Fruit fly (Drosophila melanogaster): ENCODE data around the gene CG12016.

CG12016 gene

dm6 chr3L:3319992-3320732 lies 807 bp downstream of the CG12016 start:
- TF ChIP-seq Dll (optimal IDR thresholded peaks at IDR 0.05) (no peak), psq (optimal IDR thresholded peaks at IDR 0.05) (no peak), EcR (GFP tag; optimal IDR thresholded peaks at IDR 0.05) (no peak), pan (optimal IDR thresholded peaks at IDR 0.05) (no peak), CG8478 (optimal IDR thresholded peaks at IDR 0.05) (no peak), usp (GFP tag; optimal IDR thresholded peaks at IDR 0.05) (no peak)

DNA sequence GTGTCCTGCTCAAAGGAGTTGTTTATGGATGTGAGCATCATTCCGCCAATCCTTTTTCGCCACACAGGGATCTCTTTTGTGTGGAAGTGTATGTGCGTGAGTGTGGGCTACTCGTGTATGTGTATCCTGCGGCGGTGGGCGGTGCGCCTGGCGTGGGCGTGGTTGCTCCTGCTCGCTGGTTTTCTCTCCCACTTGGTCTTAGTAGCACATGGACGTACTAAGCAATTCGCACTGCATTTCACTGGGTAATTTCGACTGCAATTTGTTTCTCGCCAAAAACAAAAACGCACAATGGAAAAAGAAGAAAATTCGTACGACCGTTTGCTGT lies 6.2 kb downstream of the CG12016 start:
- TF ChIP-seq CG8478 (optimal IDR thresholded peaks at IDR 0.05) (no peak), usp (GFP tag; optimal IDR thresholded peaks at IDR 0.05) (no peak)

dm6 chr3L:3325925-3326903 lies 6.9 kb downstream of the CG12016 start, which contains the start of gene Gtpx:
Gene Gtpx (plus strand): TSS chr3L:3326265.
- TF ChIP-seq usp (GFP tag; optimal IDR thresholded peaks at IDR 0.05) (no peak), EcR (GFP tag; optimal IDR thresholded peaks at IDR 0.05) (no peak), CG8478 (optimal IDR thresholded peaks at IDR 0.05) (no peak), Dll (optimal IDR thresholded peaks at IDR 0.05) (no peak), pan (optimal IDR thresholded peaks at IDR 0.05) (no peak), psq (optimal IDR thresholded peaks at IDR 0.05) (no peak)

DNA sequence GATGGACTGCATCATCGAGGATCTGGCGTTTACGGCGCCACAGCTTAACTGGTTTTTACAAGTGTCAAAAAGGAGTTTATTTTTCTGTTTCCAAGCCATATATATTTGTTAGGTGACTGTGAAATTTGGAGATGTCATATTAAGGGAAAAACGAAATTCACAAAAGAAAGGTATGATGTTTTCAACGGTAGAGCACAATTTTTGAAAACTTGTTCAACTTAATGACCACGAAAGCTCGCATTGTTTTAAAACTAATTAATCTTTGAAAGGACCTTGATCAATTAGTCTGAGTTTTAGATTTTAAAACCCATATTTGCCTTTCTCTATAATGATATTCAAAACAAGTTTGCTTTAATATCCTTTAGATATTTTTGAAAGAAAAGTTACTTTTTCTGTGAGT lies 9.4 kb downstream of the CG12016 start, which contains the start of gene Strip:
Gene Strip, minus strand, starts transcription at position 101 of the 400 bp plus-strand sequence.
- no peak for TF ChIP-seq EcR (GFP tag; optimal IDR thresholded peaks at IDR 0.05)
- no peak for TF ChIP-seq usp (GFP tag; optimal IDR thresholded peaks at IDR 0.05)
- no peak for TF ChIP-seq CG8478 (optimal IDR thresholded peaks at IDR 0.05)
- no peak for TF ChIP-seq psq (optimal IDR thresholded peaks at IDR 0.05)
- TF ChIP-seq Dll (optimal IDR thresholded peaks at IDR 0.05): no peak
- no peak for TF ChIP-seq pan (optimal IDR thresholded peaks at IDR 0.05)

- no peak for TF ChIP-seq usp (GFP tag; optimal IDR thresholded peaks at IDR 0.05)
- TF ChIP-seq CG8478 (optimal IDR thresholded peaks at IDR 0.05): no peak
- TF ChIP-seq EcR (GFP tag; optimal IDR thresholded peaks at IDR 0.05): no peak
- TF ChIP-seq pan (optimal IDR thresholded peaks at IDR 0.05): no peak
- TF ChIP-seq Dll (optimal IDR thresholded peaks at IDR 0.05): no peak
- no peak for TF ChIP-seq psq (optimal IDR thresholded peaks at IDR 0.05)
Observed at dm6 chr3L:3329763-3330162, 10.4 kb downstream of the CG12016 start, which contains the start of gene CG14961. Gene CG14961 (plus strand): TSS chr3L:3330063.

DNA sequence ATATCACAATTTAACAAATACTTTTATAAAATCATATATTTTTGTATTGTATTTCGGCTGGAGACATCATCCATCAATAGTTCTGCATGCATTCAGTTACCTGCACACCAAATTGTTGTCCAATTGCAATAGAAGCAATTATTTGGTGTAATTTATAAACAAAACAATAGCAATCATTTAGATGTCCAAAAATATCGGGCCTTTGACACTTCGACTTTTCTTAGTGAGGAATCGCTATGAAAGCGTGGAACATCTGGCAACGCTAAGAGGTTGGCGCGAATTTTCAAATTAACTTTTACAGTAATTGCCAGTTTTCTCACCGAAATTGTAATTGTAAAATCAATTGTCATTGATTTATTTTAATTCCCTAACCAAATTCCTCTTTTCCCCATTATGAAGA lies 15.4 kb downstream of the CG12016 start, which contains the start of gene CG14969:
Gene CG14969, minus strand, starts transcription at position 195 of the 400 bp plus-strand sequence.
- TF ChIP-seq usp (GFP tag; optimal IDR thresholded peaks at IDR 0.05): no peak
- no peak for TF ChIP-seq CG8478 (optimal IDR thresholded peaks at IDR 0.05)
- no peak for TF ChIP-seq Dll (optimal IDR thresholded peaks at IDR 0.05)
- TF ChIP-seq pan (optimal IDR thresholded peaks at IDR 0.05): no peak
- no peak for TF ChIP-seq EcR (GFP tag; optimal IDR thresholded peaks at IDR 0.05)
- no peak for TF ChIP-seq psq (optimal IDR thresholded peaks at IDR 0.05)

DNA sequence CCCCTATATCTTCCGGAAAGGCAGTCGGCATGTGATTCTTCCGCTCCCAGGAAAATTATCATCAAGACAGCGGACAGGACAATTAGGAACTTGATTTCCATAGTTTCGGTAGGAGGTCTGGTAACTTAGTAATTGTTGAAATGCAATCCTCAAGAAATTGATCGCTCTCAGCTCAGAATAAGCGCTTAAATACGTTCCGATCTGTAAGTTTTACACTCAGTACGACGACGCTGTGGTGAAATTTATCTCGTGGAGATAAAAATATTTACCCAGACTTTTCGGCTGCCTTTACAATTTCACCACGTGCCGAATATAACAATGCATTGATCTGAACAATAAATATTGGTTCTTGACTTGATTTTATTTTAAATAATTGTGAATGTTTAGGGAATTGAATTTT lies 16.3 kb downstream of the CG12016 start, which contains the start of gene Drsl1:
Gene Drsl1, minus strand, starts transcription at position 101 of the 400 bp plus-strand sequence.
- TF ChIP-seq Dll (optimal IDR thresholded peaks at IDR 0.05) (no peak), EcR (GFP tag; optimal IDR thresholded peaks at IDR 0.05) (no peak), usp (GFP tag; optimal IDR thresholded peaks at IDR 0.05) (no peak), pan (optimal IDR thresholded peaks at IDR 0.05) (no peak), psq (optimal IDR thresholded peaks at IDR 0.05) (no peak), CG8478 (optimal IDR thresholded peaks at IDR 0.05) (no peak)

dm6 chr3L:3336368-3337164 lies 17.2 kb downstream of the CG12016 start, which contains the start of the genes Drsl6 and kst:
Gene Drsl6 (minus strand): TSS chr3L:3336418.
Gene kst (plus strand): TSS chr3L:3336860.
- TF ChIP-seq usp (GFP tag; optimal IDR thresholded peaks at IDR 0.05): no peak
- no peak for TF ChIP-seq EcR (GFP tag; optimal IDR thresholded peaks at IDR 0.05)
- TF ChIP-seq psq (optimal IDR thresholded peaks at IDR 0.05): no peak
- TF ChIP-seq CG8478 (optimal IDR thresholded peaks at IDR 0.05): no peak
- no peak for TF ChIP-seq pan (optimal IDR thresholded peaks at IDR 0.05)
- no peak for TF ChIP-seq Dll (optimal IDR thresholded peaks at IDR 0.05)

dm6 chr3L:3337345-3337928 lies 18.1 kb downstream of the CG12016 start:
- TF ChIP-seq Dll (optimal IDR thresholded peaks at IDR 0.05) (no peak), psq (optimal IDR thresholded peaks at IDR 0.05) (no peak), usp (GFP tag; optimal IDR thresholded peaks at IDR 0.05) (no peak), EcR (GFP tag; optimal IDR thresholded peaks at IDR 0.05) (no peak), CG8478 (optimal IDR thresholded peaks at IDR 0.05) (no peak), pan (optimal IDR thresholded peaks at IDR 0.05) (no peak)

dm6 chr3L:3338028-3338855 lies 18.9 kb downstream of the CG12016 start:
- TF ChIP-seq pan (optimal IDR thresholded peaks at IDR 0.05) (no peak), EcR (GFP tag; optimal IDR thresholded peaks at IDR 0.05) (no peak)
